Worm (Caenorhabditis elegans) whole organism, L1 larva: Measurements from ENCODE around the gene znf-622.
A peak's percentile ranks its signal among the peaks of the same experiment; 100 is the strongest.

Experiments
- alr-1 ChIP-seq: fragments of 200-800 bp; sonication (Bioruptor generic); optimal IDR thresholded peaks from 2 replicates; lab custom pipeline; 2018; ENCODE audit warnings: borderline replicate concordance, mild to moderate bottlenecking, missing genetic modification characterization, missing compliant biosample characterization
- blmp-1 ChIP-seq: fragments of 150-350 bp; optimal IDR thresholded peaks from 2 replicates; lab custom pipeline; 2014; ENCODE audit warnings: missing biosample characterization, missing genetic modification characterization
- lin-14 ChIP-seq: fragments of 200-800 bp; sonication (Bioruptor generic); optimal IDR thresholded peaks from 2 replicates; lab custom pipeline; 2018; ENCODE audit warnings: mild to moderate bottlenecking, missing genetic modification characterization, moderate library complexity, missing compliant biosample characterization
- lsy-2 ChIP-seq, 2 experiments: fragments of 150-350 bp; optimal IDR thresholded peaks; 2 replicates each; lab custom pipeline; 2014; ENCODE audit warnings: missing biosample characterization in 2 of 2, missing genetic modification characterization in 2 of 2
- nhr-20 ChIP-seq: sonication (generic microtip); optimal IDR thresholded peaks from 2 replicates; lab custom pipeline; 2016; ENCODE audit warnings: mild to moderate bottlenecking, missing genetic modification characterization, missing compliant biosample characterization
- nhr-28 ChIP-seq: fragments of 150-350 bp; optimal IDR thresholded peaks from 2 replicates; lab custom pipeline; 2014; ENCODE audit warnings: missing biosample characterization, missing genetic modification characterization
- nhr-76 ChIP-seq: sonication (generic microtip); optimal IDR thresholded peaks from 2 replicates; lab custom pipeline; 2017; ENCODE audit warnings: missing biosample characterization, missing genetic modification characterization
- nhr-77 ChIP-seq: fragments of 150-350 bp; optimal IDR thresholded peaks from 2 replicates; lab custom pipeline; 2014; ENCODE audit warnings: missing biosample characterization, missing genetic modification characterization
- pqm-1 ChIP-seq: sonication (generic microtip); optimal IDR thresholded peaks from 3 replicates; lab custom pipeline; 2017; ENCODE audit warnings: missing biosample characterization, missing genetic modification characterization

DNA sequence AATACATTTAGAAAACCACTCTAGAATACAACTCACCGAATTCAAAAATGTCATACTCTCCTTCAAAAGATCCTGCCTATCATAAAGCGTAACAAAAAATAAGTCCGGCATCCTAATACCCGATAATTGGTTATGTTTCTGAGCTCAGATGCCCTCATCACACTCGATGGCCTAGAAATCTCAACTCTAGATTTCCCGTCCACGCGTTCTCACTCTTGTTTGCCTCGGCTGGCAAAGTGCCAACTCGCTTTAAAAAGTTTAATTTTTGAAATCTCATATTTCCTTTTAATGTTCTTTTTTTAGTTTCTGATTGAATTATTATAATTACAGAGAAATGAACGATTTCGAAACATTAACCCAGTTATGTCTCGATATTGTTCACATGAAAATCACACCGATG, 13.7 kb upstream of the znf-622 start, which contains the start of the genes C56G2.15 and thoc-2:
- TF ChIP-seq nhr-77, result no peak
- peak; percentile 18 for TF ChIP-seq blmp-1 (tag; lab: Kevin White, UChicago)
- TF ChIP-seq pqm-1, result no peak
- TF ChIP-seq nhr-76 (tag; lab: Kevin White, UChicago), result no peak
- no peak for TF ChIP-seq nhr-28 (tag; lab: Kevin White, UChicago)
- no peak for TF ChIP-seq nhr-20 (tag; lab: Kevin White, UChicago)
- peak; percentile 41 for TF ChIP-seq lin-14
- TF ChIP-seq alr-1 (tag; lab: Kevin White, UChicago), result no peak
- peak; percentile 18 to 37 for TF ChIP-seq lsy-2 (tag; optimal IDR thresholded peaks at IDR 0.05; lab: Kevin White, UChicago)
